Fruit fly (Drosophila melanogaster): ENCODE measurements around the gene Blos4.

The Blos4 gene

DNA sequence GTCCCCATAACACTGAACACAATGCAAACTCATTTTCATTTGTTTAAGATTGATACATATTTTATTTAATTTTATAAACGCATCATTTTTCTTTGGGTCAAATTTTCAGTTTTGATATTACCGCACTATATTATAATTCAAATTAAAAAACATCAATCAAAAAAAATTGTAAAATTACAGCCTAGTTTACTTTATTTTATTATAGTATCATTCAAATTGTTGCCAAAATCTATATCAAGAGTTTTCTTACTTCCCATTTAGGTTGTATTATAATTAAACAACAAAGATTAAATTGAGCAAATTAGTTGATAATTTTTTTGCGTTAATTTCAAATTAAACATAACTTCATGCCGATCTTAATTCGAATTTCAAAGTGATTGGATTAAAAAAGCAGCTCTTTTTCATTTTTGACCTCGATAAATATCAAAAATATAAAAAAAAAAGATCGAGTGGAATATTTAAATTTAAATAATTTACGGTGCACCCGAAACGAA, 27.0 kb upstream of the Blos4 start (continued):
- TF ChIP-seq tai (GFP tag; optimal IDR thresholded peaks at IDR 0.05) (no peak), GATAd (GFP tag; optimal IDR thresholded peaks at IDR 0.05) (no peak), CG9705 (GFP tag; optimal IDR thresholded peaks at IDR 0.05) (no peak), Sp1 (GFP tag; optimal IDR thresholded peaks at IDR 0.05) (peak; percentile 73), woc (GFP tag; optimal IDR thresholded peaks at IDR 0.05) (peak; percentile 36), OdsH (GFP tag; optimal IDR thresholded peaks at IDR 0.05) (peak; percentile 28), Myc (optimal IDR thresholded peaks at IDR 0.05) (no peak)

- TF ChIP-seq sv (GFP tag; optimal IDR thresholded peaks at IDR 0.05) (no peak), pan (optimal IDR thresholded peaks at IDR 0.05) (no peak), Abd-B (GFP tag; optimal IDR thresholded peaks at IDR 0.05) (no peak), psq (GFP tag; optimal IDR thresholded peaks at IDR 0.05) (peak; percentile 90), jim (GFP tag; optimal IDR thresholded peaks at IDR 0.05) (peak; percentile 72), dl (GFP tag; optimal IDR thresholded peaks at IDR 0.05; ENCODE audit: insufficient read depth in 1 of 2, partially characterized antibody in 2 of 2) (peak in 1 of 2 experiments; percentile 45), rgr (GFP tag; optimal IDR thresholded peaks at IDR 0.05) (peak; percentile 21), dsf (GFP tag; optimal IDR thresholded peaks at IDR 0.05; ENCODE audit: borderline replicate concordance) (no peak), OdsH (GFP tag; optimal IDR thresholded peaks at IDR 0.05) (peak; percentile 58), Jra (GFP tag; optimal IDR thresholded peaks at IDR 0.05) (peak; percentile 24), h (GFP tag; optimal IDR thresholded peaks at IDR 0.05) (no peak), foxo (GFP tag; optimal IDR thresholded peaks at IDR 0.05) (peak; percentile 51 to 85), fru (GFP tag; optimal IDR thresholded peaks at IDR 0.05) (peak; percentile 78), CG32264 (GFP tag; optimal IDR thresholded peaks at IDR 0.05) (peak; percentile 75), usp (GFP tag; optimal IDR thresholded peaks at IDR 0.05) (no peak), Mio (GFP tag; optimal IDR thresholded peaks at IDR 0.05) (no peak), Rel (GFP tag; optimal IDR thresholded peaks at IDR 0.05) (peak; percentile 93), Rel (tag; optimal IDR thresholded peaks at IDR 0.05) (peak; percentile 58), GATAd (GFP tag; optimal IDR thresholded peaks at IDR 0.05) (no peak), Hnf4 (GFP tag; optimal IDR thresholded peaks at IDR 0.05) (peak; percentile 46), dmrt93B (GFP tag; optimal IDR thresholded peaks at IDR 0.05) (peak; percentile 14), lola (GFP tag; optimal IDR thresholded peaks at IDR 0.05) (no peak), woc (GFP tag; optimal IDR thresholded peaks at IDR 0.05) (peak; percentile 8), Vsx2 (GFP tag; optimal IDR thresholded peaks at IDR 0.05; ENCODE audit: partially characterized antibody) (peak; percentile 49), brk (GFP tag; optimal IDR thresholded peaks at IDR 0.05) (peak; percentile 33), tai (GFP tag; optimal IDR thresholded peaks at IDR 0.05) (no peak), sage (GFP tag; optimal IDR thresholded peaks at IDR 0.05) (peak; percentile 74), Dfd (GFP tag; optimal IDR thresholded peaks at IDR 0.05) (no peak), ey (GFP tag; optimal IDR thresholded peaks at IDR 0.05) (peak; percentile 36), HLH106 (tag; optimal IDR thresholded peaks at IDR 0.05) (peak; percentile 11), Hr83 (GFP tag; optimal IDR thresholded peaks at IDR 0.05; ENCODE audit: poor library complexity, severe bottlenecking) (peak; percentile 81), N (GFP tag; optimal IDR thresholded peaks at IDR 0.05) (no peak), br (GFP tag; optimal IDR thresholded peaks at IDR 0.05) (peak; percentile 72), CrebA (GFP tag; optimal IDR thresholded peaks at IDR 0.05; ENCODE audit: borderline replicate concordance) (peak; percentile 93), CG9705 (GFP tag; optimal IDR thresholded peaks at IDR 0.05) (peak; percentile 4), Myc (optimal IDR thresholded peaks at IDR 0.05) (no peak), Dif (GFP tag; optimal IDR thresholded peaks at IDR 0.05; ENCODE audit: partially characterized antibody) (peak; percentile 75), Hr78 (GFP tag; optimal IDR thresholded peaks at IDR 0.05) (no peak), Sp1 (GFP tag; optimal IDR thresholded peaks at IDR 0.05) (peak; percentile 91)
These were observed 26.3 kb upstream of the Blos4 start for dm6 chr3L:10852347-10853130.
